Worm (Caenorhabditis elegans): ENCODE measurements around the gene tbc-9.

ce11 chrIV:13483596-13483995 lies 19.1 kb downstream of the tbc-9 start:
- TF ChIP-seq sea-2 (GFP tag; optimal IDR thresholded peaks at IDR 0.05) (no peak), daf-12 (tag; optimal IDR thresholded peaks at IDR 0.05) (no peak), nhr-12 (tag; optimal IDR thresholded peaks at IDR 0.05) (no peak), ztf-11 (tag; optimal IDR thresholded peaks at IDR 0.05) (no peak), R02D3.7 (tag; optimal IDR thresholded peaks at IDR 0.05) (no peak), ceh-28 (tag; optimal IDR thresholded peaks at IDR 0.05) (no peak), ama-1 (optimal IDR thresholded peaks at IDR 0.05) (no peak), zag-1 (tag; optimal IDR thresholded peaks at IDR 0.05) (no peak), fos-1 (tag; optimal IDR thresholded peaks at IDR 0.05) (no peak), tbx-2 (tag; optimal IDR thresholded peaks at IDR 0.05) (no peak)
